Worm (Caenorhabditis elegans) whole organism, late embryonic: ENCODE results near the gene hpo-18.

Experiments
- C08G9.2 ChIP-seq: sonication (generic microtip); optimal IDR thresholded peaks from 2 replicates; lab custom pipeline; 2016; ENCODE audit warnings: mild to moderate bottlenecking, missing genetic modification characterization, moderate library complexity, missing compliant biosample characterization
- C38D4.7 ChIP-seq: fragments of 200-800 bp; sonication (Bioruptor generic); optimal IDR thresholded peaks from 2 replicates; lab custom pipeline; 2018; ENCODE audit warnings: mild to moderate bottlenecking, missing genetic modification characterization, moderate library complexity, missing compliant biosample characterization
- F13H6.1 ChIP-seq: sonication (generic microtip); optimal IDR thresholded peaks from 2 replicates; lab custom pipeline; 2016; ENCODE audit warnings: missing genetic modification characterization, missing compliant biosample characterization
- K09A11.1 ChIP-seq: sonication (generic microtip); optimal IDR thresholded peaks from 2 replicates; lab custom pipeline; 2017; ENCODE audit warnings: antibody characterized with exemption, mild to moderate bottlenecking, missing genetic modification characterization, missing compliant biosample characterization; ENCODE audit not compliant: insufficient read depth
- Y22D7AL.16 ChIP-seq: sonication (generic microtip); optimal IDR thresholded peaks from 2 replicates; lab custom pipeline; 2016; ENCODE audit warnings: missing genetic modification characterization, missing compliant biosample characterization
- ahr-1 ChIP-seq: sonication (generic microtip); optimal IDR thresholded peaks from 2 replicates; lab custom pipeline; 2016; ENCODE audit warnings: missing genetic modification characterization, missing compliant biosample characterization
- ama-1 ChIP-seq: fragments of 150-350 bp; optimal IDR thresholded peaks from 2 replicates; lab custom pipeline; 2014
- ceh-14 ChIP-seq: sonication (generic microtip); optimal IDR thresholded peaks from 2 replicates; lab custom pipeline; 2016; ENCODE audit warnings: missing genotype, missing genetic modification characterization, missing compliant biosample characterization
- ceh-19 ChIP-seq: fragments of 200-800 bp; sonication (Bioruptor generic); optimal IDR thresholded peaks from 2 replicates; lab custom pipeline; 2018; ENCODE audit warnings: mild to moderate bottlenecking, missing genetic modification characterization, missing compliant biosample characterization
- ceh-2 ChIP-seq: sonication (generic microtip); optimal IDR thresholded peaks from 2 replicates; lab custom pipeline; 2016; ENCODE audit warnings: missing genotype, missing genetic modification characterization, missing compliant biosample characterization
- ceh-22 ChIP-seq: sonication (generic microtip); optimal IDR thresholded peaks from 2 replicates; lab custom pipeline; 2017; ENCODE audit warnings: missing biosample characterization, missing genetic modification characterization
- ceh-24 ChIP-seq: sonication (generic microtip); optimal IDR thresholded peaks from 2 replicates; lab custom pipeline; 2016; ENCODE audit warnings: mild to moderate bottlenecking, missing genetic modification characterization, missing compliant biosample characterization
- ceh-30 ChIP-seq: fragments of 150-350 bp; optimal IDR thresholded peaks from 2 replicates; lab custom pipeline; 2014; ENCODE audit warnings: missing biosample characterization, missing genetic modification characterization
- ceh-34 ChIP-seq: sonication (generic microtip); optimal IDR thresholded peaks from 2 replicates; lab custom pipeline; 2016; ENCODE audit warnings: mild to moderate bottlenecking, missing genetic modification characterization, missing compliant biosample characterization
- ceh-6 ChIP-seq: fragments of 200-800 bp; sonication (Bioruptor generic); optimal IDR thresholded peaks from 2 replicates; lab custom pipeline; 2018; ENCODE audit warnings: mild to moderate bottlenecking, missing genetic modification characterization, missing compliant biosample characterization
- ceh-9 ChIP-seq: sonication (generic microtip); optimal IDR thresholded peaks from 2 replicates; lab custom pipeline; 2016; ENCODE audit warnings: mild to moderate bottlenecking, missing genetic modification characterization, inconsistent platforms, missing compliant biosample characterization
- elt-2 ChIP-seq: sonication (generic microtip); optimal IDR thresholded peaks from 2 replicates; lab custom pipeline; 2016; ENCODE audit warnings: missing genetic modification reagents, missing genetic modification characterization, missing compliant biosample characterization
- fax-1 ChIP-seq: sonication (generic microtip); optimal IDR thresholded peaks from 2 replicates; lab custom pipeline; 2016; ENCODE audit warnings: missing genotype, missing genetic modification characterization, missing compliant biosample characterization
- gmeb-2 ChIP-seq: sonication (generic microtip); optimal IDR thresholded peaks from 2 replicates; lab custom pipeline; 2016; ENCODE audit warnings: missing genetic modification characterization, inconsistent platforms, missing compliant biosample characterization
- hlh-15 ChIP-seq: sonication (generic microtip); optimal IDR thresholded peaks from 2 replicates; lab custom pipeline; 2016; ENCODE audit warnings: missing genetic modification characterization, missing compliant biosample characterization
- hlh-30 ChIP-seq: sonication (generic microtip); optimal IDR thresholded peaks from 2 replicates; lab custom pipeline; 2017; ENCODE audit warnings: antibody characterized with exemption, missing genetic modification characterization, missing compliant biosample characterization; ENCODE audit not compliant: insufficient read depth
- lim-6 ChIP-seq: sonication (generic microtip); optimal IDR thresholded peaks from 2 replicates; lab custom pipeline; 2016; ENCODE audit warnings: missing genetic modification characterization, missing compliant biosample characterization
- mec-3 ChIP-seq: sonication (generic microtip); optimal IDR thresholded peaks from 2 replicates; lab custom pipeline; 2016; ENCODE audit warnings: borderline replicate concordance, missing genetic modification characterization, missing compliant biosample characterization
- nfya-1 ChIP-seq: sonication (generic microtip); optimal IDR thresholded peaks from 2 replicates; lab custom pipeline; 2017; ENCODE audit warnings: missing genetic modification characterization, mild to moderate bottlenecking, missing compliant biosample characterization, antibody characterized with exemption, moderate library complexity
- nhr-11 ChIP-seq: fragments of 150-350 bp; optimal IDR thresholded peaks from 2 replicates; lab custom pipeline; 2014; ENCODE audit warnings: missing biosample characterization, missing genetic modification characterization
- nhr-232 ChIP-seq: sonication (generic microtip); optimal IDR thresholded peaks from 2 replicates; lab custom pipeline; 2016; ENCODE audit warnings: missing genetic modification characterization, missing compliant biosample characterization
- npax-4 ChIP-seq: sonication (generic microtip); optimal IDR thresholded peaks from 2 replicates; lab custom pipeline; 2016; ENCODE audit warnings: missing genetic modification characterization, missing compliant biosample characterization
- pag-3 ChIP-seq: sonication (generic microtip); optimal IDR thresholded peaks from 2 replicates; lab custom pipeline; 2016; ENCODE audit warnings: missing compliant biosample characterization, missing genetic modification characterization, borderline replicate concordance
- pat-9 ChIP-seq: fragments of 200-800 bp; sonication (Bioruptor generic); optimal IDR thresholded peaks from 2 replicates; lab custom pipeline; 2018; ENCODE audit warnings: mild to moderate bottlenecking, missing genetic modification characterization, moderate library complexity, missing compliant biosample characterization
- pha-2 ChIP-seq: sonication (generic microtip); optimal IDR thresholded peaks from 2 replicates; lab custom pipeline; 2017; ENCODE audit warnings: mild to moderate bottlenecking, missing genetic modification characterization, missing compliant biosample characterization
- pha-4 ChIP-seq: fragments of 150-350 bp; optimal IDR thresholded peaks from 2 replicates; lab custom pipeline; 2018; ENCODE audit warnings: missing biosample characterization, missing genetic modification reagents, missing genetic modification characterization
- pqm-1 ChIP-seq: sonication (generic microtip); optimal IDR thresholded peaks from 2 replicates; lab custom pipeline; 2016; ENCODE audit warnings: missing genetic modification characterization, missing compliant biosample characterization
- ref-2 ChIP-seq: sonication (generic microtip); optimal IDR thresholded peaks from 2 replicates; lab custom pipeline; 2016; ENCODE audit warnings: missing genetic modification characterization, missing compliant biosample characterization
- sdc-2 ChIP-seq: sonication (generic microtip); optimal IDR thresholded peaks from 2 replicates; lab custom pipeline; 2016; ENCODE audit warnings: missing genotype, missing genetic modification characterization, missing compliant biosample characterization
- sox-4 ChIP-seq: sonication (generic microtip); optimal IDR thresholded peaks from 2 replicates; lab custom pipeline; 2017; ENCODE audit warnings: mild to moderate bottlenecking, missing genetic modification characterization, inconsistent platforms, missing compliant biosample characterization
- tbx-2 ChIP-seq: sonication (generic microtip); optimal IDR thresholded peaks from 2 replicates; lab custom pipeline; 2016; ENCODE audit warnings: missing genetic modification characterization, missing compliant biosample characterization
- ttx-3 ChIP-seq: sonication (generic microtip); optimal IDR thresholded peaks from 2 replicates; lab custom pipeline; 2016; ENCODE audit warnings: missing genetic modification reagents, missing genetic modification characterization, missing compliant biosample characterization
- unc-3 ChIP-seq, 2 experiments: fragments of 200-800 bp in 1 of 2; sonication (Bioruptor generic) in 1 of 2; sonication (generic microtip) in 1 of 2; conservative IDR thresholded peaks in 1 of 2; optimal IDR thresholded peaks in 1 of 2; 2 replicates each; pipeline versions ENCODE4 v1.3.6 to Lab custom; 2016 to 2022; ENCODE audit warnings: missing compliant biosample characterization in 2 of 2, missing genetic modification characterization in 2 of 2, missing genetic modification reagents in 1 of 2
- unc-42 ChIP-seq: sonication (generic microtip); optimal IDR thresholded peaks from 2 replicates; lab custom pipeline; 2016; ENCODE audit warnings: missing genotype, missing genetic modification characterization, missing compliant biosample characterization
- unc-55 ChIP-seq: sonication (generic microtip); optimal IDR thresholded peaks from 2 replicates; lab custom pipeline; 2017; ENCODE audit warnings: missing biosample characterization, missing genetic modification reagents, missing genetic modification characterization
- ztf-16 ChIP-seq: sonication (generic microtip); optimal IDR thresholded peaks from 2 replicates; lab custom pipeline; 2017; ENCODE audit warnings: missing genetic modification characterization, missing compliant biosample characterization

hpo-18 gene

ce11 chrV:4346325-4346724 is at the start of gene hpo-18:
Gene hpo-18, minus strand, starts transcription at chrV:4346425.
- TF ChIP-seq unc-3 (GFP tag; conservative IDR thresholded peaks at IDR 0.05; lab: Robert Waterston, UW) (no peak), unc-3 (tag; optimal IDR thresholded peaks at IDR 0.05; lab: Kevin White, UChicago) (no peak), pha-4 (tag; lab: Kevin White, UChicago) (no peak), tbx-2 (tag; lab: Kevin White, UChicago) (no peak), hlh-15 (no peak), mec-3 (tag; lab: Kevin White, UChicago) (no peak), unc-55 (no peak), F13H6.1 (no peak), ztf-16 (no peak), C08G9.2 (tag; lab: Kevin White, UChicago) (no peak), ceh-19 (no peak), nfya-1 (tag; lab: Kevin White, UChicago) (no peak), pha-2 (no peak), nhr-11 (tag; lab: Kevin White, UChicago) (no peak), ceh-34 (tag; lab: Kevin White, UChicago) (no peak), K09A11.1 (no peak), ahr-1 (tag; lab: Kevin White, UChicago) (no peak), npax-4 (tag; lab: Kevin White, UChicago) (no peak), ceh-9 (no peak), hlh-30 (tag; lab: Kevin White, UChicago) (no peak), unc-42 (tag; lab: Kevin White, UChicago) (no peak)
- TF ChIP-seq, all 69 proteins: peak for 0

DNA sequence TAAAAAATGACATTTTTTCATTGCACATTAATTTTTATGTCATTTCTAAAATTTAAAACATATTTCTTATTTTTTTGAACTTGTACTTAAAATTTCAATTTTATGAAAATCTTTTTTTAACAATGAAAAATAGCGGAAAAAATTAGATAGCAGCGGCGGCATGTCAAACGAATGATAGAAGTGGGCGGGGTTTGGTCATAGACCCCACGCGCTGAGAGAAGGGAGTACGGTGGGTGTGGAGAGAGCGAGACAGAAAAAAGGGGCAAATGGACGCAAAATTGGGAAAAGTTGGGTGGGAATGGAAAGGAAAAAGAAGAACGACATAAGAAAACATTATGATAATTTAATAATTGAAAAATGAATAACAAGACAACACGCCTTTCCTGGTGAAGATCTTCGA is 41.7 kb upstream of the hpo-18 start:
- TF ChIP-seq nfya-1 (tag; lab: Kevin White, UChicago) (no peak), C38D4.7 (GFP tag; lab: Kevin White, UChicago) (no peak), nhr-232 (tag; lab: Kevin White, UChicago) (no peak), gmeb-2 (tag; lab: Kevin White, UChicago) (no peak), pag-3 (tag; lab: Kevin White, UChicago) (no peak), pat-9 (tag; lab: Kevin White, UChicago) (no peak), ttx-3 (tag; lab: Kevin White, UChicago) (no peak), ceh-2 (tag; lab: Kevin White, UChicago) (no peak), ceh-24 (tag; lab: Kevin White, UChicago) (no peak), pqm-1 (no peak), ahr-1 (tag; lab: Kevin White, UChicago) (no peak), Y22D7AL.16 (tag; lab: Kevin White, UChicago) (no peak), ztf-16 (no peak), ceh-6 (GFP tag; lab: Kevin White, UChicago) (no peak), npax-4 (tag; lab: Kevin White, UChicago) (no peak), unc-42 (tag; lab: Kevin White, UChicago) (no peak)

ce11 chrV:4387402-4387801 is 41.2 kb upstream of the hpo-18 start, which contains the start of gene F13A2.9:
Gene F13A2.9, minus strand, starts transcription at chrV:4387502.
- TF ChIP-seq ama-1 (no peak), npax-4 (tag; lab: Kevin White, UChicago) (no peak), fax-1 (no peak), sox-4 (tag; lab: Kevin White, UChicago) (no peak), hlh-15 (no peak), elt-2 (tag; lab: Kevin White, UChicago) (no peak)

ce11 chrV:4386173-4386572 is 39.9 kb upstream of the hpo-18 start, which contains the start of gene F13A2.10:
Gene F13A2.10, minus strand, starts transcription at chrV:4386273.
- TF ChIP-seq unc-42 (tag; lab: Kevin White, UChicago), result no peak
- no peak for TF ChIP-seq pha-4 (tag; lab: Kevin White, UChicago)
- no peak for TF ChIP-seq ceh-22 (tag; lab: Kevin White, UChicago)
- TF ChIP-seq ref-2, result no peak
- TF ChIP-seq ahr-1 (tag; lab: Kevin White, UChicago), result no peak
- TF ChIP-seq lim-6, result no peak
- TF ChIP-seq ceh-14 (tag; lab: Kevin White, UChicago), result no peak
- no peak for TF ChIP-seq ceh-24 (tag; lab: Kevin White, UChicago)
- no peak for TF ChIP-seq npax-4 (tag; lab: Kevin White, UChicago)
- TF ChIP-seq ceh-34 (tag; lab: Kevin White, UChicago), result no peak
- no peak for TF ChIP-seq sdc-2
- TF ChIP-seq ceh-30, result no peak
- no peak for TF ChIP-seq sox-4 (tag; lab: Kevin White, UChicago)
- TF ChIP-seq, all 69 proteins: peak for 0
